Worm (Caenorhabditis elegans): ENCODE measurements around the gene lgc-18.

lgc-18 gene

DNA sequence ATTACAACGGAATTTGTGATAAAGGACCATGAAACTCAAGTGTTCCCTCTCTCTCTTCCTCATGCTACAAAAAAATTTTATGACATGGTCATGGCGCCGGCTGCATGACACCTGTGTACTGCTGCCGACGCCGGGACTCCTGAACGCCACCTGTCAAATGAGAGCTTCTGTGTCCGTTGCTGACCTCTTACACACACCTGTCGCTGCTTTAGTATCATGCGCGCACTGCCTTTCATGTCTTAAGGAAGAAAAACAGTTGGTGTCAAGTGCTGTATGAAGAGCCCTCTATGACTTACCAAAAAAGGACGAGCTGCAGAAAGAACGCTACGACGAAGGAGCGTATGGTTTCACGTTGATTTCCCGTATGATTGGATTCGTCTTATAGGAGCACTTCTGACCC lies 32.8 kb upstream of the lgc-18 start:
- TF ChIP-seq sma-9 (GFP tag; optimal IDR thresholded peaks at IDR 0.05) (no peak), sma-9 (tag; optimal IDR thresholded peaks at IDR 0.05) (no peak), F13H6.1 (tag; optimal IDR thresholded peaks at IDR 0.05) (no peak), lin-13 (GFP tag; optimal IDR thresholded peaks at IDR 0.05) (no peak), ztf-11 (tag; optimal IDR thresholded peaks at IDR 0.05) (no peak), ceh-82 (tag; optimal IDR thresholded peaks at IDR 0.05) (no peak), dmd-4 (tag; optimal IDR thresholded peaks at IDR 0.05) (no peak), peb-1 (tag; optimal IDR thresholded peaks at IDR 0.05) (no peak), sma-3 (GFP tag; optimal IDR thresholded peaks at IDR 0.05) (no peak), ama-1 (optimal IDR thresholded peaks at IDR 0.05) (no peak), crh-2 (tag; optimal IDR thresholded peaks at IDR 0.05) (no peak), ztf-1 (GFP tag; conservative IDR thresholded peaks at IDR 0.05) (no peak), nhr-77 (tag; optimal IDR thresholded peaks at IDR 0.05) (no peak), ceh-16 (tag; optimal IDR thresholded peaks at IDR 0.05) (no peak), elt-1 (tag; optimal IDR thresholded peaks at IDR 0.05) (no peak), ztf-4 (tag; optimal IDR thresholded peaks at IDR 0.05) (no peak), blmp-1 (tag; optimal IDR thresholded peaks at IDR 0.05; ENCODE audit: insufficient read depth) (no peak), sem-4 (tag; optimal IDR thresholded peaks at IDR 0.05) (no peak)

- no peak for TF ChIP-seq lsy-2 (tag; optimal IDR thresholded peaks at IDR 0.05)
- no peak for TF ChIP-seq alr-1 (tag; optimal IDR thresholded peaks at IDR 0.05)
- TF ChIP-seq fos-1 (tag; optimal IDR thresholded peaks at IDR 0.05) = no peak
- no peak for TF ChIP-seq ztf-1 (GFP tag; conservative IDR thresholded peaks at IDR 0.05)
- TF ChIP-seq peb-1 (tag; optimal IDR thresholded peaks at IDR 0.05) = no peak
- no peak for TF ChIP-seq unc-55 (GFP tag; optimal IDR thresholded peaks at IDR 0.05)
- TF ChIP-seq nhr-12 (tag; optimal IDR thresholded peaks at IDR 0.05) = no peak
- TF ChIP-seq zag-1 (tag; optimal IDR thresholded peaks at IDR 0.05) = no peak
- TF ChIP-seq Y55F3AM.14 (GFP tag; optimal IDR thresholded peaks at IDR 0.05) = no peak
- TF ChIP-seq nhr-11 (tag; optimal IDR thresholded peaks at IDR 0.05) = no peak
- no peak for TF ChIP-seq ZK546.5 (tag; optimal IDR thresholded peaks at IDR 0.05)
- TF ChIP-seq blmp-1 (tag; optimal IDR thresholded peaks at IDR 0.05; ENCODE audit: insufficient read depth) = no peak
- no peak for TF ChIP-seq nhr-77 (tag; optimal IDR thresholded peaks at IDR 0.05)
- TF ChIP-seq C34F6.9 (tag; optimal IDR thresholded peaks at IDR 0.05) = no peak
- TF ChIP-seq lin-11 (tag; optimal IDR thresholded peaks at IDR 0.05) = no peak
- TF ChIP-seq egl-27 (tag; optimal IDR thresholded peaks at IDR 0.05) = no peak
- TF ChIP-seq nhr-129 (tag; optimal IDR thresholded peaks at IDR 0.05) = no peak
- TF ChIP-seq snpc-4 (tag; optimal IDR thresholded peaks at IDR 0.05) = no peak
- TF ChIP-seq skn-1 (tag; optimal IDR thresholded peaks at IDR 0.05) = no peak
Measured at ce11 chrX:12093043-12093442, 32.4 kb upstream of the lgc-18 start, which contains the start of gene W03G11.4. TSS of gene W03G11.4 (minus strand) at chrX:12093143.

DNA sequence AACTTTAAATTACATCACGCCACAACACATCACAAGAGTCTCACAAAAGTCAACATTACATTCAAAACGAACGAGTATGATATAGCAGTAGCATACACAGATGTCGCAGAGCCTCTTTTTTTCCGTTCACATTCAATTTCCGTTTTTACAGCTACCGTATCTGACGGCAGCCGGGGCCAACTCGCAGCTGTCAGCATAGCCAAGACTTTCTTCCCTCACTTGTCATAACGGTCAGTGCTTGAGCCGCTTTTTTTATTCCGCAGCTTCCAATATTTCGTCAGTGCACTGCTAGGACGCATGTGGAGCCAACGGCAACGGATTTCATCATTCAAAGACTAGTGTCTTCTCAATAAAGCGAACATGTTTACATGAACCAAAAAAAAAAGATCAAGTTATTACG lies 31.4 kb upstream of the lgc-18 start:
- TF ChIP-seq alr-1 (tag; optimal IDR thresholded peaks at IDR 0.05) = no peak
- peak; percentile 21 for TF ChIP-seq unc-55 (GFP tag; optimal IDR thresholded peaks at IDR 0.05)

- TF ChIP-seq nhr-129 (tag; optimal IDR thresholded peaks at IDR 0.05) = no peak
- no peak for TF ChIP-seq ztf-11 (tag; optimal IDR thresholded peaks at IDR 0.05)
- TF ChIP-seq nhr-23 (tag; optimal IDR thresholded peaks at IDR 0.05) = no peak
- no peak for TF ChIP-seq ztf-4 (tag; optimal IDR thresholded peaks at IDR 0.05)
- no peak for TF ChIP-seq unc-39 (tag; optimal IDR thresholded peaks at IDR 0.05)
- no peak for TF ChIP-seq ceh-16 (tag; optimal IDR thresholded peaks at IDR 0.05)
- no peak for TF ChIP-seq sma-9 (GFP tag; optimal IDR thresholded peaks at IDR 0.05)
- TF ChIP-seq sma-9 (tag; optimal IDR thresholded peaks at IDR 0.05) = no peak
- no peak for TF ChIP-seq unc-62 (GFP tag; optimal IDR thresholded peaks at IDR 0.05)
- TF ChIP-seq skn-1 (tag; optimal IDR thresholded peaks at IDR 0.05) = no peak
- no peak for TF ChIP-seq Y55F3AM.14 (GFP tag; optimal IDR thresholded peaks at IDR 0.05)
- TF ChIP-seq gmeb-1 (tag; optimal IDR thresholded peaks at IDR 0.05) = no peak
- TF ChIP-seq ceh-82 (tag; optimal IDR thresholded peaks at IDR 0.05) = no peak
- TF ChIP-seq aly-2 (tag; optimal IDR thresholded peaks at IDR 0.05) = no peak
- no peak for TF ChIP-seq mdl-1 (tag; optimal IDR thresholded peaks at IDR 0.05)
- no peak for TF ChIP-seq nhr-12 (tag; optimal IDR thresholded peaks at IDR 0.05)
- TF ChIP-seq lin-39 (tag; optimal IDR thresholded peaks at IDR 0.05) = no peak
- no peak for TF ChIP-seq ztf-1 (GFP tag; conservative IDR thresholded peaks at IDR 0.05)
Measured at ce11 chrX:12095200-12095599, 30.2 kb upstream of the lgc-18 start.

Data from whole organism, L2 larva.